Fruit fly (Drosophila melanogaster): ENCODE measurements around the gene Slimp.

Gene Slimp

dm6 chr3R:24104471-24105311, 44.1 kb downstream of the Slimp start:
- TF ChIP-seq CG5204 (GFP tag; optimal IDR thresholded peaks at IDR 0.05): no peak
- TF ChIP-seq CG7045 (GFP tag; optimal IDR thresholded peaks at IDR 0.05): no peak
- peak; percentile 76 for TF ChIP-seq kay (GFP tag; ENCODE audit: borderline replicate concordance)
- peak; percentile 48 for TF ChIP-seq tj (GFP tag; optimal IDR thresholded peaks at IDR 0.05)

DNA sequence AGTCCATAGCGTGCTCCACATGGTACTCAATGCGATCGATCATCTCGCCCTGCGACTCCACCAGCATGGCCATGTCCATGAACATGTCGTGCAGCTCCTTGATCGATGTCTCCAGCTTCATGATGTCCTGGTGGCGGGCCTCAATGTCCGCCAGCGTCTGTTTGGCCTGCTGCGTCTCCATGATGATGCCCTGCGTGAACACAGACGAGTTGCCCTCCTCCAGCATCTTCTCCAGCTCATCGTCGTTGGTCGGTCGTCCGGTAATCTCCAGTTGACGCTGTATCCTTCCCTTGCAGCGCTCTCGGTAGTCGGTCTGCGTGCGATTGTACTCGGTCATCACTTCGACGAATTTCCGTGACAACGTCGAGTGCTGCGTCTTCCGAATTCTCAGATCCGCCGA, 45.1 kb downstream of the Slimp start:
- TF ChIP-seq Clk (GFP tag; optimal IDR thresholded peaks at IDR 0.05) (no peak), pad (GFP tag; optimal IDR thresholded peaks at IDR 0.05) (no peak), tj (GFP tag; optimal IDR thresholded peaks at IDR 0.05) (no peak), CG7045 (GFP tag; optimal IDR thresholded peaks at IDR 0.05) (no peak), cic (GFP tag; optimal IDR thresholded peaks at IDR 0.05) (no peak), Hr96 (GFP tag; optimal IDR thresholded peaks at IDR 0.05) (no peak), CG14711 (tag; optimal IDR thresholded peaks at IDR 0.05) (no peak), cnc (optimal IDR thresholded peaks at IDR 0.05) (no peak), toe (GFP tag; optimal IDR thresholded peaks at IDR 0.05) (no peak), CG11617 (GFP tag; optimal IDR thresholded peaks at IDR 0.05) (no peak), CG12768 (GFP tag; optimal IDR thresholded peaks at IDR 0.05) (no peak), CG5204 (GFP tag; optimal IDR thresholded peaks at IDR 0.05) (no peak), CG33017 (tag; optimal IDR thresholded peaks at IDR 0.05) (no peak), kay (GFP tag; ENCODE audit: borderline replicate concordance) (no peak), bab1 (GFP tag; optimal IDR thresholded peaks at IDR 0.05) (no peak), Crg-1 (GFP tag; optimal IDR thresholded peaks at IDR 0.05) (no peak), ovo (GFP tag; optimal IDR thresholded peaks at IDR 0.05) (no peak), Mnt (GFP tag; optimal IDR thresholded peaks at IDR 0.05) (no peak), CG1620 (GFP tag; optimal IDR thresholded peaks at IDR 0.05) (no peak)

- TF ChIP-seq CG5204 (GFP tag; optimal IDR thresholded peaks at IDR 0.05) (no peak), kay (GFP tag; ENCODE audit: borderline replicate concordance) (peak; percentile 76)
Measured at dm6 chr3R:24102387-24102786, 46.4 kb downstream of the Slimp start.

DNA sequence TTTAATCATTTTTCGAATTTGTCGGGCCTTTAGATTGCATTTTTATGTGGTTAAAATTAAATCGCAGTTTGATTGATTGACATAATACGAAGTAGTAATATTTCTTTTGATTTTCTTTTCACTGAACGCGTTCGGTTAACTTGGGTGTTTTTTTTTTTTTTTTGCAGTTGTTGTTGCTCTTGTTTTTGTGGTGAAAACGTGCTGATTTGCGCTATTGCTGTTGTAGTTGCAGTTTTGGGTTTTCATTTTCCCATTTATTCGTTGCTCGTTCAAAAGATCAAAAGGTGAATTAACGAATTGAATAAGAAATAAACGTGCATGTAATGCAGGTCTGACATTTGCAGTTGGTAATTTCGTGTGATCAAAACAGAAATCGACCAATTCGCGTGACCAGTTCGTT, 47.3 kb downstream of the Slimp start:
- TF ChIP-seq pad (GFP tag; optimal IDR thresholded peaks at IDR 0.05) (no peak), Crg-1 (GFP tag; optimal IDR thresholded peaks at IDR 0.05) (no peak), CG14711 (tag; optimal IDR thresholded peaks at IDR 0.05) (no peak), tj (GFP tag; optimal IDR thresholded peaks at IDR 0.05) (peak; percentile 71)

- no peak for TF ChIP-seq CG33017 (tag; optimal IDR thresholded peaks at IDR 0.05)
- no peak for TF ChIP-seq CG7045 (GFP tag; optimal IDR thresholded peaks at IDR 0.05)
- TF ChIP-seq bab1 (GFP tag; optimal IDR thresholded peaks at IDR 0.05): no peak
- no peak for TF ChIP-seq cic (GFP tag; optimal IDR thresholded peaks at IDR 0.05)
- TF ChIP-seq pad (GFP tag; optimal IDR thresholded peaks at IDR 0.05): no peak
- TF ChIP-seq kay (GFP tag; ENCODE audit: borderline replicate concordance): no peak
- no peak for TF ChIP-seq Crg-1 (GFP tag; optimal IDR thresholded peaks at IDR 0.05)
- no peak for TF ChIP-seq CG12768 (GFP tag; optimal IDR thresholded peaks at IDR 0.05)
- TF ChIP-seq CG14711 (tag; optimal IDR thresholded peaks at IDR 0.05): no peak
- TF ChIP-seq CG5204 (GFP tag; optimal IDR thresholded peaks at IDR 0.05): no peak
- TF ChIP-seq tj (GFP tag; optimal IDR thresholded peaks at IDR 0.05): no peak
Measured at dm6 chr3R:24100717-24101116, 48.0 kb downstream of the Slimp start.

DNA sequence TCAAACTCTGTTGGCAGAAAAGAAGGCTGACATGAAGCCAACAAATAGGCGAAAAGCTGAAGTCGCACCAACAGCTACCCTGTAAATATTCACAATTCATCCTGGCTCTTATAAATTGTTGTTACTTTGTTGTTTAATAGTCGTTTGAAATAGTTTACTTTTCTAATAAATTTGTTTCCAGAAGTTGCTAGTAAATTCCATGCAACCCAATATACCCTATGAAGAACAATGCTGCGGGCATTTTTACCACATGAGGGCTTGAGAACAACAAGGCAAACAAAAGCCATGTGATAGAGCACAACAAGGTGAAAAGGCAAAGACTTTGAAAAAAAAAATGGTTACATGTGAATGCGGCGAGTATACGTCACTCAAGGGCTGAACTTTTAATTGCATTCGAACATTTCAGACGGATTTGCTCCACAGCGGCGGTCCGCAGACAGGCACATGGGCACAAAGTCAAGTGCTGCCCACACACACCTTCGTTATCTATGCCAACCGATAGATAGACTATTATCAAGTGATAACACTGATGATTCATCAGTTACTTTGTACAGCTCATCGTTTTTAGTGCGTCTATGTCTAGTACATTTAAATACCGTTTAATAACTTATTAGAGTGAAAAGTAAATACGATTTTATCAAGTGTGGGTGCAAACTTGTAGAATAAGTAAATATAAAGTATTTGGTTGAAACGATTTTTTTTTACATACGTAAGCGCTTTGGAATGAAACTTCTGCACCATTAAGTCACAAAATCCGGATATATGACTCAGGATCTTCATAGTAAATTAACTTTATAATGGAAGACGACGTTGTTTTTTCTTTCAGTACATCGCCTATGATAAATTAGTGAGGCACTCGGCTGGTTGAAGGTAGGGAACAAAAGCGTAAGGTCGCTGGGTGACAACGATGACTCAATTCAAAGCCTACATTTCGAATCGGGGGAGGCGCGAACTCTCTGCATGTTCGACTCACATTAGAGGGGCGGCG, 49.4 kb downstream of the Slimp start:
- TF ChIP-seq toe (GFP tag; optimal IDR thresholded peaks at IDR 0.05) (no peak), cic (GFP tag; optimal IDR thresholded peaks at IDR 0.05) (peak; percentile 36), CG33017 (tag; optimal IDR thresholded peaks at IDR 0.05) (peak; percentile 61), CG5204 (GFP tag; optimal IDR thresholded peaks at IDR 0.05) (peak; percentile 10), cnc (optimal IDR thresholded peaks at IDR 0.05) (no peak), Hr96 (GFP tag; optimal IDR thresholded peaks at IDR 0.05) (no peak), Crg-1 (GFP tag; optimal IDR thresholded peaks at IDR 0.05) (no peak), Mnt (GFP tag; optimal IDR thresholded peaks at IDR 0.05) (peak; percentile 43), CG12768 (GFP tag; optimal IDR thresholded peaks at IDR 0.05) (peak; percentile 2), CG1620 (GFP tag; optimal IDR thresholded peaks at IDR 0.05) (no peak), kay (GFP tag; ENCODE audit: borderline replicate concordance) (peak; percentile 82), CG7101 (tag; optimal IDR thresholded peaks at IDR 0.05) (peak; percentile 58), CG7045 (GFP tag; optimal IDR thresholded peaks at IDR 0.05) (no peak), ovo (GFP tag; optimal IDR thresholded peaks at IDR 0.05) (no peak), CG11617 (GFP tag; optimal IDR thresholded peaks at IDR 0.05) (peak; percentile 47), CG14711 (tag; optimal IDR thresholded peaks at IDR 0.05) (peak; percentile 61), pad (GFP tag; optimal IDR thresholded peaks at IDR 0.05) (no peak), bab1 (GFP tag; optimal IDR thresholded peaks at IDR 0.05) (no peak), Clk (GFP tag; optimal IDR thresholded peaks at IDR 0.05) (no peak), tj (GFP tag; optimal IDR thresholded peaks at IDR 0.05) (no peak)

Measured in whole organism, adult.